Fruit fly (Drosophila melanogaster): ENCODE measurements around the gene trh.

- no peak for TF ChIP-seq usp (GFP tag; optimal IDR thresholded peaks at IDR 0.05)
- TF ChIP-seq ey (GFP tag; optimal IDR thresholded peaks at IDR 0.05): no peak
These were observed 64.6 kb downstream of the trh start, which contains the start of the genes Atac3 and Ptpmeg for dm6 chr3L:327833-328232.

Measured in whole organism, wandering third instar larva.